Fruit fly (Drosophila melanogaster) whole organism, embryonic: ENCODE results near the gene PEK.

Source experiments
- Adf1 ChIP-seq: fragments of 200-800 bp; sonication (Bioruptor generic); IDR thresholded peaks from 2 replicates; pipeline ENCODE4 v1.3.6; 2022; ENCODE audit warnings: missing biosample characterization, missing genetic modification characterization
- Asciz ChIP-seq: fragments of 200-800 bp; sonication (Bioruptor generic); optimal IDR thresholded peaks from 2 replicates; lab custom pipeline; 2017; ENCODE audit warnings: missing biosample characterization, mild to moderate bottlenecking, missing genetic modification characterization, missing genetic modification reagents
- Awh ChIP-seq: fragments of 200-800 bp; sonication (Bioruptor generic); IDR thresholded peaks from 2 replicates; pipeline ENCODE4, ENCODE4 v1.3.6; 2022; ENCODE audit warnings: missing biosample characterization, missing genetic modification characterization
- BEAF-32 ChIP-seq: fragments of 200-800 bp; sonication (Bioruptor generic); optimal IDR thresholded peaks from 3 replicates; lab custom pipeline; 2017; ENCODE audit warnings: missing biosample characterization, missing genetic modification characterization, mild to moderate bottlenecking, moderate library complexity, missing genetic modification reagents
- CG13424 ChIP-seq: fragments of 200-800 bp; sonication (Bioruptor generic); optimal IDR thresholded peaks from 2 replicates; lab custom pipeline; 2019; ENCODE audit warnings: missing biosample characterization, mild to moderate bottlenecking, missing genetic modification characterization, moderate library complexity
- CG14050 ChIP-seq: fragments of 200-800 bp; sonication (Bioruptor generic); IDR thresholded peaks from 3 replicates; pipeline ENCODE4 v1.3.6; 2022; ENCODE audit warnings: missing biosample characterization, missing genetic modification characterization
- CG14860 ChIP-seq: fragments of 200-800 bp; sonication (Bioruptor generic); IDR thresholded peaks from 3 replicates; pipeline ENCODE4 v1.3.6; 2022; ENCODE audit warnings: missing biosample characterization, missing genetic modification characterization; ENCODE audit not compliant: partially characterized antibody
- CG14965 ChIP-seq: fragments of 200-800 bp; sonication (Bioruptor generic); optimal IDR thresholded peaks from 2 replicates; lab custom pipeline; 2016; ENCODE audit warnings: missing biosample characterization, missing genetic modification characterization, borderline replicate concordance
- CG17361 ChIP-seq: fragments of 200-800 bp; sonication (Bioruptor generic); IDR thresholded peaks from 3 replicates; pipeline ENCODE4 v1.3.6; 2022; ENCODE audit warnings: missing biosample characterization, missing genetic modification characterization
- CG17912 ChIP-seq: fragments of 200-800 bp; sonication (Bioruptor generic); optimal IDR thresholded peaks from 2 replicates; lab custom pipeline; 2018; ENCODE audit warnings: missing biosample characterization, mild to moderate bottlenecking, missing genetic modification characterization
- CG1792 ChIP-seq: fragments of 200-800 bp; sonication (Bioruptor generic); optimal IDR thresholded peaks from 2 replicates; lab custom pipeline; 2016; ENCODE audit warnings: missing biosample characterization, missing genetic modification characterization
- CG30020 ChIP-seq: fragments of 200-800 bp; optimal IDR thresholded peaks from 2 replicates; lab custom pipeline; 2019; ENCODE audit warnings: missing biosample characterization, mild to moderate bottlenecking, missing genetic modification characterization, moderate library complexity
- CG30403 ChIP-seq: fragments of 200-800 bp; sonication (Bioruptor generic); optimal IDR thresholded peaks from 3 replicates; lab custom pipeline; 2016; ENCODE audit warnings: missing biosample characterization, missing genetic modification characterization
- CG3995 ChIP-seq: fragments of 200-800 bp; sonication (Bioruptor generic); optimal IDR thresholded peaks from 3 replicates; lab custom pipeline; 2016; ENCODE audit warnings: missing biosample characterization, missing genetic modification characterization
- CG7928 ChIP-seq: fragments of 200-800 bp; sonication (Bioruptor generic); optimal IDR thresholded peaks from 2 replicates; lab custom pipeline; 2017; ENCODE audit warnings: missing biosample characterization, mild to moderate bottlenecking, missing genetic modification characterization
- CG8089 ChIP-seq: fragments of 200-800 bp; sonication (Bioruptor generic); optimal IDR thresholded peaks from 3 replicates; lab custom pipeline; 2016; ENCODE audit warnings: missing biosample characterization, missing genetic modification characterization
- CG8290 ChIP-seq, 3 experiments: fragments of 200-800 bp; sonication (Bioruptor generic); optimal IDR thresholded peaks; 2 replicates each; lab custom pipeline; 2016 to 2019; ENCODE audit warnings: missing biosample characterization in 3 of 3, missing genetic modification characterization in 3 of 3, mild to moderate bottlenecking in 2 of 3, moderate library complexity in 1 of 3
- CG8478 ChIP-seq: fragments of >200 bp; optimal IDR thresholded peaks from 2 replicates; lab custom pipeline; 2018
- CrebB ChIP-seq: fragments of 200-800 bp; sonication (Bioruptor generic); optimal IDR thresholded peaks from 3 replicates; lab custom pipeline; 2018; ENCODE audit warnings: missing biosample characterization, mild to moderate bottlenecking, missing genetic modification characterization
- Ets65A ChIP-seq: fragments of 200-800 bp; sonication (Bioruptor generic); peaks from one replicate; lab custom pipeline; 2016; ENCODE audit warnings: missing biosample characterization, missing genetic modification characterization
- H15 ChIP-seq: fragments of 200-800 bp; sonication (Bioruptor generic); IDR thresholded peaks from 3 replicates; pipeline ENCODE4 v1.3.6; 2022; ENCODE audit warnings: missing biosample characterization, missing genetic modification characterization
- HLHmδ ChIP-seq: fragments of 200-800 bp; sonication (Bioruptor generic); optimal IDR thresholded peaks from 2 replicates; lab custom pipeline; 2018; ENCODE audit warnings: missing biosample characterization, mild to moderate bottlenecking, missing genetic modification characterization, moderate library complexity
- Hmr ChIP-seq: fragments of 200-800 bp; sonication (Bioruptor generic); optimal IDR thresholded peaks from 3 replicates; lab custom pipeline; 2017; ENCODE audit warnings: mild to moderate bottlenecking, missing biosample characterization, missing genetic modification reagents, missing genetic modification characterization
- Hsf ChIP-seq: fragments of 200-800 bp; sonication (Bioruptor generic); optimal IDR thresholded peaks from 3 replicates; lab custom pipeline; 2016; ENCODE audit warnings: missing biosample characterization, missing genetic modification characterization
- Max ChIP-seq: fragments of 200-800 bp; sonication (Bioruptor generic); optimal IDR thresholded peaks from 2 replicates; lab custom pipeline; 2016; ENCODE audit warnings: missing biosample characterization, mild to moderate bottlenecking, missing genetic modification characterization
- Nf-YC ChIP-seq: fragments of 200-800 bp; optimal IDR thresholded peaks from 3 replicates; lab custom pipeline; 2019; ENCODE audit warnings: missing biosample characterization, mild to moderate bottlenecking, missing genetic modification characterization, moderate library complexity
- Poxn ChIP-seq: fragments of 200-800 bp; sonication (Bioruptor generic); IDR thresholded peaks from 2 replicates; pipeline ENCODE4 v1.3.6; 2022; ENCODE audit warnings: missing biosample characterization, missing genetic modification characterization
- TFAM ChIP-seq: fragments of 200-800 bp; sonication (Bioruptor generic); optimal IDR thresholded peaks from 2 replicates; lab custom pipeline; 2017; ENCODE audit warnings: missing biosample characterization, missing genetic modification characterization, inconsistent platforms
- ara ChIP-seq: fragments of 200-800 bp; sonication (Bioruptor generic); IDR thresholded peaks from 2 replicates; pipeline ENCODE4 v1.3.6; 2022; ENCODE audit warnings: missing biosample characterization, missing genetic modification characterization
- ci ChIP-seq: fragments of 200-800 bp; sonication (Bioruptor generic); IDR thresholded peaks from 3 replicates; pipeline ENCODE4 v1.3.6; 2022; ENCODE audit warnings: missing biosample characterization, missing genetic modification characterization
- crp ChIP-seq, 2 experiments: fragments of 200-800 bp; sonication (Bioruptor generic); optimal IDR thresholded peaks; 2 replicates in 1 of 2; 3 replicates in 1 of 2; lab custom pipeline; 2017; ENCODE audit warnings: missing biosample characterization in 2 of 2, missing genetic modification characterization in 2 of 2, mild to moderate bottlenecking in 1 of 2, moderate library complexity in 1 of 2
- da ChIP-seq: fragments of 200-800 bp; sonication (Bioruptor generic); optimal IDR thresholded peaks from 2 replicates; lab custom pipeline; 2016; ENCODE audit warnings: missing biosample characterization, missing genetic modification characterization
- dm ChIP-seq: fragments of 200-800 bp; sonication (Bioruptor generic); optimal IDR thresholded peaks from 3 replicates; lab custom pipeline; 2016; ENCODE audit warnings: missing biosample characterization, missing genetic modification characterization
- dpn ChIP-seq, 2 experiments: fragments of 200-800 bp; sonication (Bioruptor generic); optimal IDR thresholded peaks; 3 replicates each; lab custom pipeline; 2016; ENCODE audit warnings: missing biosample characterization in 2 of 2, missing genetic modification characterization in 2 of 2
- gem ChIP-seq: fragments of 200-800 bp; sonication (Bioruptor generic); optimal IDR thresholded peaks from 2 replicates; lab custom pipeline; 2019; ENCODE audit warnings: missing biosample characterization, mild to moderate bottlenecking, missing genetic modification characterization, moderate library complexity
- inv ChIP-seq: fragments of 200-800 bp; sonication (Bioruptor generic); IDR thresholded peaks from 2 replicates; pipeline ENCODE4 v1.3.6; 2022; ENCODE audit warnings: missing biosample characterization, missing genetic modification characterization; ENCODE audit not compliant: partially characterized antibody
- mld ChIP-seq: fragments of 200-800 bp; sonication (Bioruptor generic); IDR thresholded peaks from 3 replicates; pipeline ENCODE4 v1.3.6; 2022; ENCODE audit warnings: missing biosample characterization, missing genetic modification characterization; ENCODE audit not compliant: partially characterized antibody
- nerfin-1 ChIP-seq: fragments of 200-800 bp; sonication (Bioruptor generic); optimal IDR thresholded peaks from 3 replicates; lab custom pipeline; 2019; ENCODE audit warnings: missing biosample characterization, mild to moderate bottlenecking, missing genetic modification characterization, moderate library complexity
- odd ChIP-seq: fragments of 200-800 bp; sonication (Bioruptor generic); optimal IDR thresholded peaks from 2 replicates; lab custom pipeline; 2017; ENCODE audit warnings: missing biosample characterization, mild to moderate bottlenecking, missing genetic modification characterization
- pho ChIP-seq: fragments of 200-800 bp; sonication (Bioruptor generic); optimal IDR thresholded peaks from 2 replicates; lab custom pipeline; 2016; ENCODE audit warnings: missing biosample characterization, missing genetic modification characterization
- pnt ChIP-seq: fragments of 200-800 bp; sonication (Bioruptor generic); optimal IDR thresholded peaks from 3 replicates; lab custom pipeline; 2016; ENCODE audit warnings: missing biosample characterization, missing genetic modification characterization
- prd ChIP-seq, 3 experiments: fragments of >200 bp in 2 of 3; fragments of 200-800 bp in 1 of 3; sonication (Bioruptor generic) in 1 of 3; optimal IDR thresholded peaks in 2 of 3; IDR thresholded peaks in 1 of 3; 2 replicates in 2 of 3; 3 replicates in 1 of 3; pipeline versions ENCODE4 v1.3.6 to Lab custom; 2017 to 2022; ENCODE audit warnings: missing biosample characterization in 1 of 3, missing genetic modification characterization in 1 of 3
- sens ChIP-seq: fragments of 200-800 bp; sonication (Bioruptor generic); peaks from one replicate; lab custom pipeline; 2016; ENCODE audit warnings: missing biosample characterization, missing genetic modification characterization
- shn ChIP-seq: fragments of 200-800 bp; sonication (Bioruptor generic); optimal IDR thresholded peaks from 3 replicates; lab custom pipeline; 2016; ENCODE audit warnings: missing biosample characterization, missing genetic modification characterization
- slp2 ChIP-seq: fragments of 200-800 bp; sonication (Bioruptor generic); optimal IDR thresholded peaks from 2 replicates; lab custom pipeline; 2016; ENCODE audit warnings: missing biosample characterization, missing genetic modification characterization
- sug ChIP-seq: fragments of 200-800 bp; optimal IDR thresholded peaks from 2 replicates; lab custom pipeline; 2019; ENCODE audit warnings: missing biosample characterization, mild to moderate bottlenecking, missing genetic modification characterization, moderate library complexity
- tup ChIP-seq: fragments of 200-800 bp; sonication (Bioruptor generic); optimal IDR thresholded peaks from 2 replicates; lab custom pipeline; 2016; ENCODE audit warnings: missing biosample characterization, mild to moderate bottlenecking, missing genetic modification characterization, moderate library complexity
- unpg ChIP-seq: fragments of 200-800 bp; sonication (Bioruptor generic); optimal IDR thresholded peaks from 3 replicates; lab custom pipeline; 2018; ENCODE audit warnings: missing biosample characterization, mild to moderate bottlenecking, missing genetic modification characterization, moderate library complexity
- usp ChIP-seq: fragments of >200 bp; optimal IDR thresholded peaks from 2 replicates; lab custom pipeline; 2017; ENCODE audit warnings: missing biosample characterization, missing genetic modification characterization
- vvl ChIP-seq: fragments of 200-800 bp; sonication (Bioruptor generic); IDR thresholded peaks from 2 replicates; pipeline ENCODE4 v1.3.6; 2022; ENCODE audit warnings: missing biosample characterization, missing genetic modification characterization
- z ChIP-seq: fragments of 200-800 bp; sonication (Bioruptor generic); IDR thresholded peaks from 3 replicates; pipeline ENCODE4 v1.3.6; 2022; ENCODE audit warnings: missing biosample characterization, missing genetic modification characterization

PEK gene

DNA sequence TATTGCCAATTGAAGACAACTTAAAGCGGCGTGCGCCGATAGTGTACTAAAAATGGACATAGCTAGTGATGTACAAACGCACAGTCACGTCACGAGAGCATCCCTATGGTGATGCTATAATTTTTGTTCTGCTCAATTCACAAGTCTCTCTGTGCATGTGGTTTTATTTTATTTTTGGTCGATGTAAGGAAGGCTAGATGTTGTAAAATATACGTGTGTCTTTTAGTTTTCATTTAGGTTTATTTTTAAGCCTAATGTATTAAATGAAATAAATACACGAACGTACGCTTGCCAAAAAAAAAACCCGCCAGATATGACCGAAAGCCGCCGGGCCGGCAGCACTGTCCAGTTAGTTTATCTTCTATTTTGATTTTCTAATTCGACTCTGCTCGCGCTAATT, 10.0 kb upstream of the PEK start, which contains the start of the genes CG45100, HDAC3 and Hcs (continued):
- TF ChIP-seq CG14050 (no peak), HLHmδ (GFP tag; lab: Kevin White, UChicago) (no peak), sens (GFP tag; lab: Kevin White, UChicago) (peak; percentile 92), Max (GFP tag; lab: Kevin White, UChicago) (peak; percentile 53), CG3995 (GFP tag; lab: Kevin White, UChicago) (peak; percentile 49), slp2 (GFP tag; lab: Kevin White, UChicago) (peak; percentile 20), mld (GFP tag; lab: Robert Waterston, UW) (no peak; the same call in 2 of the 3 replicates), ci (GFP tag; lab: Robert Waterston, UW) (no peak), pho (peak; percentile 62), ara (GFP tag; lab: Robert Waterston, UW) (no peak), Awh (GFP tag; lab: Robert Waterston, UW) (no peak), sug (tag; lab: Kevin White, UChicago) (no peak), Poxn (GFP tag; lab: Robert Waterston, UW) (no peak), Hmr (GFP tag; lab: Kevin White, UChicago) (no peak), CG30403 (peak; percentile 67), pnt (GFP tag; lab: Kevin White, UChicago) (peak; percentile 31), TFAM (GFP tag; lab: Kevin White, UChicago) (no peak), CG17361 (GFP tag; lab: Robert Waterston, UW) (no peak; the same call in 2 of the 3 replicates), gem (no peak), nerfin-1 (tag; lab: Kevin White, UChicago) (no peak), CG8478 (lab: Kevin White, UChicago) (no peak), odd (no peak), crp (GFP tag; optimal IDR thresholded peaks at IDR 0.05; lab: Kevin White, UChicago) (peak in 1 of 2 experiments; percentile 23), prd (optimal IDR thresholded peaks at IDR 0.05; lab: Kevin White, UChicago) (no peak), prd (GFP tag; IDR thresholded peaks at IDR 0.05; lab: Robert Waterston, UW) (peak; percentile 53; the same call in 2 of the 3 replicates), z (GFP tag; lab: Robert Waterston, UW) (no peak), inv (peak; percentile 91), CG8290 (GFP tag; optimal IDR thresholded peaks at IDR 0.05; lab: Kevin White, UChicago) (peak; percentile 60), CG8290 (tag; optimal IDR thresholded peaks at IDR 0.05; lab: Kevin White, UChicago) (no peak), CG17912 (GFP tag; lab: Kevin White, UChicago) (no peak), tup (GFP tag; lab: Kevin White, UChicago) (no peak), da (GFP tag; lab: Kevin White, UChicago) (peak; percentile 23), Nf-YC (tag; lab: Kevin White, UChicago) (no peak), CG8089 (GFP tag; lab: Kevin White, UChicago) (peak; percentile 4), CG1792 (GFP tag; lab: Kevin White, UChicago) (no peak), CG13424 (tag; lab: Kevin White, UChicago) (peak; percentile 56), dm (peak; percentile 72), Ets65A (GFP tag; lab: Kevin White, UChicago) (peak; percentile 75), Hsf (peak; percentile 55), CrebB (tag; lab: Kevin White, UChicago) (no peak), BEAF-32 (GFP tag; lab: Kevin White, UChicago) (peak; percentile 96), shn (peak; percentile 68), Adf1 (GFP tag; lab: Robert Waterston, UW) (peak; percentile 28; the same call in 1 of the 2 replicates), H15 (no peak), CG14965 (GFP tag; lab: Kevin White, UChicago) (no peak), Asciz (GFP tag; lab: Kevin White, UChicago) (no peak), usp (GFP tag; lab: Kevin White, UChicago) (no peak), vvl (GFP tag; lab: Robert Waterston, UW) (peak; percentile 42; the same call in 1 of the 2 replicates), CG30020 (tag; lab: Kevin White, UChicago) (peak; percentile 33), CG14860 (GFP tag; lab: Robert Waterston, UW) (peak; percentile 88), dpn (GFP tag; optimal IDR thresholded peaks at IDR 0.05; lab: Kevin White, UChicago) (peak; percentile 37 to 52), CG7928 (no peak), unpg (GFP tag; lab: Kevin White, UChicago) (no peak)
